Worm (Caenorhabditis elegans) whole organism, L3 larva: ENCODE measurements around the gene aco-1.

Experiments used
- ceh-9 ChIP-seq: sonication (generic microtip); optimal IDR thresholded peaks from 2 replicates; lab custom pipeline; 2018; ENCODE audit warnings: missing biosample characterization, missing genetic modification characterization
- elt-1 ChIP-seq: fragments of 150-350 bp; optimal IDR thresholded peaks from 2 replicates; lab custom pipeline; 2014; ENCODE audit warnings: missing biosample characterization, missing genetic modification characterization
- elt-3 ChIP-seq, 3 experiments: fragments of 150-350 bp in 1 of 3; sonication (generic microtip) in 2 of 3; optimal IDR thresholded peaks; 2 replicates in 2 of 3; 4 replicates in 1 of 3; lab custom pipeline; 2014 to 2017; ENCODE audit warnings: missing biosample characterization in 3 of 3, missing genetic modification characterization in 3 of 3
- fos-1 ChIP-seq: fragments of 150-350 bp; optimal IDR thresholded peaks from 2 replicates; lab custom pipeline; 2014; ENCODE audit warnings: missing biosample characterization, missing genetic modification characterization
- lin-39 ChIP-seq: fragments of 150-350 bp; optimal IDR thresholded peaks from 2 replicates; lab custom pipeline; 2018; ENCODE audit warnings: missing biosample characterization, missing genetic modification reagents, missing genetic modification characterization
- nfya-1 ChIP-seq: sonication (generic microtip); optimal IDR thresholded peaks from 2 replicates; lab custom pipeline; 2017; ENCODE audit warnings: missing genetic modification characterization, mild to moderate bottlenecking, missing compliant biosample characterization, antibody characterized with exemption, moderate library complexity; ENCODE audit not compliant: insufficient read depth
- nhr-28 ChIP-seq: fragments of 150-350 bp; optimal IDR thresholded peaks from 2 replicates; lab custom pipeline; 2014; ENCODE audit warnings: missing biosample characterization, missing genetic modification characterization
- pha-4 ChIP-seq: fragments of 150-350 bp; optimal IDR thresholded peaks from 2 replicates; lab custom pipeline; 2014; ENCODE audit warnings: missing biosample characterization, missing genetic modification reagents, missing genetic modification characterization
- sea-2 ChIP-seq: fragments of 150-350 bp; sonication (generic microtip); optimal IDR thresholded peaks from 4 replicates; lab custom pipeline; 2014; ENCODE audit warnings: missing biosample characterization, missing genetic modification reagents, missing genetic modification characterization
- skn-1 ChIP-seq: fragments of 150-350 bp; optimal IDR thresholded peaks from 2 replicates; lab custom pipeline; 2014; ENCODE audit warnings: missing biosample characterization, missing genetic modification characterization
- tbx-2 ChIP-seq: sonication (generic microtip); optimal IDR thresholded peaks from 2 replicates; lab custom pipeline; 2016; ENCODE audit warnings: mild to moderate bottlenecking, missing genetic modification characterization, missing compliant biosample characterization
- unc-39 ChIP-seq: sonication (generic microtip); optimal IDR thresholded peaks from 4 replicates; lab custom pipeline; 2017; ENCODE audit warnings: missing biosample characterization, missing genetic modification characterization
- unc-62 ChIP-seq: fragments of 150-350 bp; sonication (generic microtip); optimal IDR thresholded peaks from 4 replicates; lab custom pipeline; 2014; ENCODE audit warnings: missing biosample characterization, missing genetic modification reagents, missing genetic modification characterization
- ztf-11 ChIP-seq: fragments of 150-350 bp; optimal IDR thresholded peaks from 2 replicates; lab custom pipeline; 2014; ENCODE audit warnings: missing biosample characterization, missing genetic modification characterization

DNA sequence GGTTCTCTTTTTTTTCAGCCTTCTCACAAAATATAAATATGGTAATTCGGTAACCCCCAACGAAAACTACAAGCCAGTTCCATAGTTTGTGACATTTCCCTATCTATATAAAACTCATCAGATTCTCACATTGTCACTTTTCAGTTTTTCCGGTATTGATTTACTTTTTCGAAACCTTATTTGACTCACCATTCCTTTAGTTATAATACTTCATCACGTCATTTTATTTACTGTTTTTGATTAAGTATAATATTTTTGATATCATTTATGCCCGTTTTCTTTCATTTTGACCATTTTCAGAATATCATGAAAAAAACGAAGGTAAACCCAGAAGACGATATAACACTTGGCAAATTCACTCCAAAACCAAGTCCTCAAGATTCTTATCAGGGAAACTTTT, 12.2 kb downstream of the aco-1 start, which contains the start of gene pgp-3:
- TF ChIP-seq fos-1 (tag; lab: Kevin White, UChicago) (no peak), sea-2 (no peak), elt-1 (no peak), pha-4 (tag; lab: Kevin White, UChicago) (no peak), unc-39 (tag; lab: Kevin White, UChicago) (no peak), nhr-28 (tag; lab: Kevin White, UChicago) (no peak), tbx-2 (tag; lab: Kevin White, UChicago) (no peak), unc-62 (no peak), elt-3 (tag; optimal IDR thresholded peaks at IDR 0.05; lab: Kevin White, UChicago) (no peak), ztf-11 (tag; lab: Kevin White, UChicago) (no peak), ceh-9 (tag; lab: Kevin White, UChicago) (no peak), nfya-1 (no peak), skn-1 (no peak), lin-39 (tag; lab: Kevin White, UChicago) (no peak)
